Worm (Caenorhabditis elegans) whole organism, L1 larva: ENCODE measurements around the gene F44D12.6.

Experiments used
- ama-1 ChIP-seq: fragments of 150-350 bp; optimal IDR thresholded peaks from 2 replicates; lab custom pipeline; 2014
- ces-1 ChIP-seq: fragments of 150-350 bp; optimal IDR thresholded peaks from 2 replicates; lab custom pipeline; 2014; ENCODE audit warnings: missing biosample characterization, missing genetic modification reagents, missing genetic modification characterization
- grh-1 ChIP-seq: fragments of 200-800 bp; sonication (Bioruptor generic); IDR thresholded peaks from 2 replicates; pipeline ENCODE4 v1.3.6; 2022; ENCODE audit warnings: missing genetic modification reagents, missing genetic modification characterization, missing compliant biosample characterization
- nhr-28 ChIP-seq: fragments of 150-350 bp; optimal IDR thresholded peaks from 2 replicates; lab custom pipeline; 2014; ENCODE audit warnings: missing biosample characterization, missing genetic modification characterization
- snu-23 ChIP-seq: sonication (generic microtip); optimal IDR thresholded peaks from 2 replicates; lab custom pipeline; 2016; ENCODE audit warnings: missing genetic modification characterization, missing compliant biosample characterization
- unc-98 ChIP-seq: fragments of 200-800 bp; sonication (Bioruptor generic); IDR thresholded peaks from 2 replicates; pipeline ENCODE4 v1.3.6; 2022; ENCODE audit warnings: missing genetic modification characterization, missing compliant biosample characterization
- ztf-11 ChIP-seq, 2 experiments: sonication (generic microtip); optimal IDR thresholded peaks; 2 replicates each; lab custom pipeline; 2016 to 2017; ENCODE audit warnings: missing genetic modification characterization in 2 of 2, missing biosample characterization in 1 of 2, missing compliant biosample characterization in 1 of 2

DNA sequence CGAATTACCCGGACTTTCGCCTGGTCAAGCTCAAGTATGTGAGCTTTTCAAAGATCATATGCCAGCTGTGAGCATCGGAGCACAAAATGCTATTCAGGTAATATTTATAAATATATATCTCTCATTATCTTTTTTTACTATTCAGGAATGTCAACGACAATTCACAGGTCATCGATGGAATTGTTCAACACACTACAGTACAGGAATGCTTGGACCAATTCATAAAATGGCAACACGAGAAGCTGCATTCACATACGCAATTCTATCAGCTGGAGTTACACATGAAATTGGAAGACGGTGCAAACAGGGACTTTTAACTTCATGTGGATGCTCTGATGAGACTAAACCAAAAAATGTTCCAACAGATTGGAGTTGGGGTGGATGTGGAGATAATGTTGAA lies 35.1 kb downstream of the F44D12.6 start:
- no peak for TF ChIP-seq ces-1 (GFP tag; lab: Kevin White, UChicago)
- TF ChIP-seq ama-1 (lab: Kevin White, UChicago): no peak
- TF ChIP-seq grh-1 (GFP tag; lab: Robert Waterston, UW): no peak
- TF ChIP-seq snu-23 (GFP tag; lab: Kevin White, UChicago): no peak
- no peak for TF ChIP-seq ztf-11 (tag; optimal IDR thresholded peaks at IDR 0.05; lab: Kevin White, UChicago)
- TF ChIP-seq unc-98: no peak
- no peak for TF ChIP-seq nhr-28 (tag; lab: Kevin White, UChicago)
